Worm (Caenorhabditis elegans) whole organism, mixed stage, embryonic: ENCODE measurements around the gene ZK1248.17.
"Not testable (repeated sequence)": the region's sequence is repeated elsewhere in the genome, so short reads cannot be mapped to it uniquely, and the experiment has no call there.

Experiments
- M03D4.4 ChIP-seq: sonication (generic microtip); optimal IDR thresholded peaks from 2 replicates; lab custom pipeline; 2017; ENCODE audit warnings: mild to moderate bottlenecking, missing genetic modification characterization, missing compliant biosample characterization
- bed-3 ChIP-seq: fragments of 200-800 bp; sonication (Bioruptor generic); optimal IDR thresholded peaks from 3 replicates; lab custom pipeline; 2018; ENCODE audit warnings: mild to moderate bottlenecking, missing genetic modification characterization, moderate library complexity, missing compliant biosample characterization
- blmp-1 ChIP-seq: fragments of 150-350 bp; optimal IDR thresholded peaks from 2 replicates; lab custom pipeline; 2014; ENCODE audit warnings: missing biosample characterization, missing genetic modification characterization
- ceh-39 ChIP-seq: fragments of 150-350 bp; optimal IDR thresholded peaks from 2 replicates; lab custom pipeline; 2014; ENCODE audit warnings: missing biosample characterization, missing genetic modification characterization
- ceh-43 ChIP-seq: fragments of 200-800 bp; sonication (Bioruptor generic); optimal IDR thresholded peaks from 2 replicates; lab custom pipeline; 2018; ENCODE audit warnings: mild to moderate bottlenecking, missing genetic modification characterization, moderate library complexity, missing compliant biosample characterization
- ceh-83 ChIP-seq: fragments of 200-800 bp; sonication (Bioruptor generic); optimal IDR thresholded peaks from 2 replicates; lab custom pipeline; 2018; ENCODE audit warnings: mild to moderate bottlenecking, missing genetic modification characterization, missing compliant biosample characterization
- ces-1 ChIP-seq: fragments of 150-350 bp; optimal IDR thresholded peaks from 2 replicates; lab custom pipeline; 2014; ENCODE audit warnings: missing biosample characterization, missing genetic modification reagents, missing genetic modification characterization
- elt-1 ChIP-seq: sonication (generic microtip); optimal IDR thresholded peaks from 2 replicates; lab custom pipeline; 2017; ENCODE audit warnings: missing genetic modification characterization, mild to moderate bottlenecking, missing compliant biosample characterization, antibody characterized with exemption, moderate library complexity, borderline replicate concordance; ENCODE audit not compliant: insufficient read depth
- elt-3 ChIP-seq: fragments of 150-350 bp; optimal IDR thresholded peaks from 2 replicates; lab custom pipeline; 2014; ENCODE audit warnings: missing biosample characterization, missing genetic modification characterization
- flh-1 ChIP-seq: fragments of 200-800 bp; sonication (Bioruptor generic); optimal IDR thresholded peaks from 2 replicates; lab custom pipeline; 2018; ENCODE audit warnings: mild to moderate bottlenecking, missing genetic modification characterization, moderate library complexity, missing compliant biosample characterization
- ham-2 ChIP-seq: fragments of 200-800 bp; sonication (Bioruptor generic); optimal IDR thresholded peaks from 2 replicates; lab custom pipeline; 2018; ENCODE audit warnings: mild to moderate bottlenecking, missing genetic modification characterization, missing compliant biosample characterization
- hlh-1 ChIP-seq: fragments of 150-350 bp; optimal IDR thresholded peaks from 2 replicates; lab custom pipeline; 2014; ENCODE audit warnings: missing biosample characterization, missing genetic modification reagents, missing genetic modification characterization
- lin-13 ChIP-seq: fragments of 150-350 bp; optimal IDR thresholded peaks from 2 replicates; lab custom pipeline; 2014; ENCODE audit warnings: missing biosample characterization, missing genetic modification characterization
- lin-32 ChIP-seq: fragments of 200-800 bp; sonication (Bioruptor generic); optimal IDR thresholded peaks from 2 replicates; lab custom pipeline; 2018; ENCODE audit warnings: mild to moderate bottlenecking, missing genetic modification characterization, missing compliant biosample characterization
- lsy-2 ChIP-seq: fragments of 150-350 bp; optimal IDR thresholded peaks from 2 replicates; lab custom pipeline; 2014; ENCODE audit warnings: missing biosample characterization, missing genetic modification characterization
- mab-5 ChIP-seq: fragments of 150-350 bp; optimal IDR thresholded peaks from 2 replicates; lab custom pipeline; 2014; ENCODE audit warnings: missing biosample characterization, missing genetic modification characterization
- mep-1 ChIP-seq: fragments of 150-350 bp; optimal IDR thresholded peaks from 2 replicates; lab custom pipeline; 2017; ENCODE audit warnings: missing biosample characterization, missing genetic modification reagents, missing genetic modification characterization, inconsistent platforms
- mls-2 ChIP-seq: sonication (generic microtip); optimal IDR thresholded peaks from 2 replicates; lab custom pipeline; 2016; ENCODE audit warnings: mild to moderate bottlenecking, missing genetic modification characterization, moderate library complexity, missing compliant biosample characterization
- nhr-12 ChIP-seq: fragments of 150-350 bp; optimal IDR thresholded peaks from 2 replicates; lab custom pipeline; 2014; ENCODE audit warnings: missing biosample characterization, missing genetic modification characterization
- nhr-2 ChIP-seq: fragments of 150-350 bp; optimal IDR thresholded peaks from 2 replicates; lab custom pipeline; 2014; ENCODE audit warnings: missing biosample characterization, missing genetic modification characterization
- nhr-237 ChIP-seq: fragments of 150-350 bp; optimal IDR thresholded peaks from 2 replicates; lab custom pipeline; 2014; ENCODE audit warnings: missing biosample characterization, missing genetic modification characterization
- nhr-28 ChIP-seq: fragments of 150-350 bp; optimal IDR thresholded peaks from 2 replicates; lab custom pipeline; 2014; ENCODE audit warnings: missing biosample characterization, missing genetic modification characterization
- nhr-76 ChIP-seq: sonication (generic microtip); optimal IDR thresholded peaks from 2 replicates; lab custom pipeline; 2017; ENCODE audit warnings: missing biosample characterization, missing genetic modification characterization
- pha-4 ChIP-seq: fragments of 150-350 bp; optimal IDR thresholded peaks from 2 replicates; lab custom pipeline; 2018; ENCODE audit warnings: missing biosample characterization, missing genetic modification reagents, missing genetic modification characterization
- sem-2 ChIP-seq: fragments of 200-800 bp; sonication (Bioruptor generic); optimal IDR thresholded peaks from 2 replicates; lab custom pipeline; 2018; ENCODE audit warnings: mild to moderate bottlenecking, missing genetic modification characterization, missing compliant biosample characterization
- snpc-4 ChIP-seq: fragments of 150-350 bp; optimal IDR thresholded peaks from 2 replicates; lab custom pipeline; 2014; ENCODE audit warnings: missing biosample characterization, missing genetic modification characterization
- sptf-1 ChIP-seq: sonication (generic microtip); optimal IDR thresholded peaks from 2 replicates; lab custom pipeline; 2017; ENCODE audit warnings: mild to moderate bottlenecking, missing genetic modification characterization, moderate library complexity, missing compliant biosample characterization
- unc-120 ChIP-seq: sonication (generic microtip); optimal IDR thresholded peaks from 2 replicates; lab custom pipeline; 2017; ENCODE audit warnings: missing genetic modification characterization, missing compliant biosample characterization; ENCODE audit not compliant: poor library complexity, severe bottlenecking
- unc-39 ChIP-seq: fragments of 150-350 bp; optimal IDR thresholded peaks from 2 replicates; lab custom pipeline; 2014; ENCODE audit warnings: missing biosample characterization, missing genetic modification characterization
- unc-62 ChIP-seq: fragments of 150-350 bp; optimal IDR thresholded peaks from 2 replicates; lab custom pipeline; 2014; ENCODE audit warnings: missing biosample characterization, missing genetic modification reagents, missing genetic modification characterization
- zip-8 ChIP-seq: fragments of 150-350 bp; optimal IDR thresholded peaks from 2 replicates; lab custom pipeline; 2014; ENCODE audit warnings: missing biosample characterization, missing genetic modification characterization
- ztf-11 ChIP-seq: fragments of 150-350 bp; optimal IDR thresholded peaks from 2 replicates; lab custom pipeline; 2014; ENCODE audit warnings: missing biosample characterization, missing genetic modification characterization

ZK1248.17 gene

ce11 chrII:5876511-5876910, 31.2 kb upstream of the ZK1248.17 start, which contains the start of gene F55C12.2:
Gene F55C12.2 (plus strand): TSS chrII:5876811.
- TF ChIP-seq elt-1 (tag; lab: Kevin White, UChicago); sem-2 (GFP tag; lab: Kevin White, UChicago); nhr-76 (tag; lab: Kevin White, UChicago): not testable (repeated sequence)

- TF ChIP-seq unc-39 (no peak), mep-1 (no peak), lin-32 (GFP tag; lab: Kevin White, UChicago) (no peak), snpc-4 (no peak), hlh-1 (no peak), bed-3 (no peak), elt-1 (tag; lab: Kevin White, UChicago) (no peak), lin-13 (no peak), flh-1 (GFP tag; lab: Kevin White, UChicago) (no peak), ceh-83 (GFP tag; lab: Kevin White, UChicago) (no peak), ham-2 (GFP tag; lab: Kevin White, UChicago) (no peak), pha-4 (tag; lab: Kevin White, UChicago) (no peak), zip-8 (no peak)
Measured at ce11 chrII:5876053-5876452, 30.7 kb upstream of the ZK1248.17 start, which contains the start of gene F55C12.6. Gene F55C12.6 (minus strand): TSS chrII:5876153.

ce11 chrII:5874130-5874529, 28.8 kb upstream of the ZK1248.17 start:
- TF ChIP-seq elt-3 (tag; lab: Kevin White, UChicago) (no peak), nhr-76 (tag; lab: Kevin White, UChicago) (no peak), nhr-28 (no peak), lin-13 (no peak), sptf-1 (tag; lab: Kevin White, UChicago) (no peak), nhr-237 (tag; lab: Kevin White, UChicago) (no peak), nhr-12 (no peak), mep-1 (no peak), ceh-39 (tag; lab: Kevin White, UChicago) (no peak), lin-32 (GFP tag; lab: Kevin White, UChicago) (no peak), ceh-83 (GFP tag; lab: Kevin White, UChicago) (no peak), nhr-2 (tag; lab: Kevin White, UChicago) (no peak), unc-39 (no peak), ztf-11 (tag; lab: Kevin White, UChicago) (no peak), sem-2 (GFP tag; lab: Kevin White, UChicago) (no peak)

- TF ChIP-seq ceh-83 (GFP tag; lab: Kevin White, UChicago) = no peak
- no peak for TF ChIP-seq zip-8
- TF ChIP-seq mep-1 = peak; percentile 86
- TF ChIP-seq nhr-237 (tag; lab: Kevin White, UChicago) = no peak
- peak; percentile 30 for TF ChIP-seq lsy-2 (tag; lab: Kevin White, UChicago)
- TF ChIP-seq unc-39 = no peak
- TF ChIP-seq ztf-11 (tag; lab: Kevin White, UChicago) = no peak
- no peak for TF ChIP-seq pha-4 (tag; lab: Kevin White, UChicago)
- no peak for TF ChIP-seq ceh-39 (tag; lab: Kevin White, UChicago)
- TF ChIP-seq lin-13 = peak; percentile 54
- TF ChIP-seq mab-5 (tag; lab: Kevin White, UChicago) = no peak
- no peak for TF ChIP-seq M03D4.4 (tag; lab: Kevin White, UChicago)
- TF ChIP-seq sem-2 (GFP tag; lab: Kevin White, UChicago) = no peak
- no peak for TF ChIP-seq nhr-76 (tag; lab: Kevin White, UChicago)
- TF ChIP-seq elt-3 (tag; lab: Kevin White, UChicago) = no peak
- TF ChIP-seq blmp-1 (tag; lab: Kevin White, UChicago) = no peak
- no peak for TF ChIP-seq sptf-1 (tag; lab: Kevin White, UChicago)
- no peak for TF ChIP-seq elt-1 (tag; lab: Kevin White, UChicago)
- TF ChIP-seq lin-32 (GFP tag; lab: Kevin White, UChicago) = no peak
- no peak for TF ChIP-seq ceh-43 (GFP tag; lab: Kevin White, UChicago)
- peak; percentile 89 for TF ChIP-seq ces-1
- no peak for TF ChIP-seq unc-120 (tag; lab: Kevin White, UChicago)
- TF ChIP-seq unc-62 (GFP tag; lab: Kevin White, UChicago) = no peak
- TF ChIP-seq mls-2 (tag; lab: Kevin White, UChicago) = no peak
- TF ChIP-seq snpc-4 = no peak
- TF ChIP-seq bed-3 = no peak
Measured at ce11 chrII:5873564-5874070, 28.3 kb upstream of the ZK1248.17 start, which contains the start of gene tex-2. Gene tex-2 (minus strand): TSS chrII:5873614.
